Fruit fly (Drosophila melanogaster): ENCODE data around the gene bbx.

Gene bbx

dm6 chrX:21339476-21339931, 23.3 kb upstream of the bbx start, which contains the start of the genes tty and fliI (continued):
- TF ChIP-seq Eip74EF (GFP tag; optimal IDR thresholded peaks at IDR 0.05): peak in 1 of 2 experiments; percentile 51
- TF ChIP-seq knrl (GFP tag; IDR thresholded peaks at IDR 0.05; ENCODE audit: partially characterized antibody): peak; percentile 37; the same call in 1 of the 3 replicates
- TF ChIP-seq zf30C (GFP tag; optimal IDR thresholded peaks at IDR 0.05): no peak
- no peak for TF ChIP-seq CG11504 (tag; optimal IDR thresholded peaks at IDR 0.05)
- peak; percentile 92 for TF ChIP-seq CG3847 (GFP tag; IDR thresholded peaks at IDR 0.05)
- TF ChIP-seq Poxn (GFP tag; IDR thresholded peaks at IDR 0.05): 0 out of 2 replicates have a peak, but pooled peaks have one; percentile 42
- peak; percentile 53 for TF ChIP-seq CG43689 (GFP tag; IDR thresholded peaks at IDR 0.05)
- peak; percentile 67 for TF ChIP-seq gt (GFP tag; IDR thresholded peaks at IDR 0.05)
- no peak for TF ChIP-seq HLH4C (GFP tag; IDR thresholded peaks at IDR 0.05; ENCODE audit: partially characterized antibody)
- TF ChIP-seq CG5245 (GFP tag; optimal IDR thresholded peaks at IDR 0.05): peak; percentile 62
- TF ChIP-seq CG10274 (GFP tag; optimal IDR thresholded peaks at IDR 0.05): peak; percentile 26
- TF ChIP-seq unpg (GFP tag; optimal IDR thresholded peaks at IDR 0.05): peak; percentile 79
- TF ChIP-seq CG2202 (tag; optimal IDR thresholded peaks at IDR 0.05): peak; percentile 27
- no peak for TF ChIP-seq TFAM (GFP tag; optimal IDR thresholded peaks at IDR 0.05)
- TF ChIP-seq dan (GFP tag; IDR thresholded peaks at IDR 0.05): peak; percentile 52; the same call in 1 of the 2 replicates
- peak; percentile 41 for TF ChIP-seq twi (tag; optimal IDR thresholded peaks at IDR 0.05)
- peak; percentile 88 for TF ChIP-seq CG11695 (GFP tag; IDR thresholded peaks at IDR 0.05)
- TF ChIP-seq CG11247 (GFP tag; IDR thresholded peaks at IDR 0.05): peak; percentile 90
- TF ChIP-seq CG13894 (tag; optimal IDR thresholded peaks at IDR 0.05): peak; percentile 39
- peak; percentile 86 for TF ChIP-seq esg (GFP tag; conservative IDR thresholded peaks at IDR 0.05)
- TF ChIP-seq MTF-1 (GFP tag; optimal IDR thresholded peaks at IDR 0.05; ENCODE audit: borderline replicate concordance): no peak
- TF ChIP-seq otp (GFP tag; IDR thresholded peaks at IDR 0.05): peak; percentile 84
- peak; percentile 95 for TF ChIP-seq slbo (GFP tag; IDR thresholded peaks at IDR 0.05)
- peak; percentile 90 for TF ChIP-seq CG10267 (tag; optimal IDR thresholded peaks at IDR 0.05)
- peak; percentile 86; the same call in 2 of the 3 replicates for TF ChIP-seq CG11093 (GFP tag; IDR thresholded peaks at IDR 0.05)
- TF ChIP-seq CG17186 (GFP tag; optimal IDR thresholded peaks at IDR 0.05): peak; percentile 68
- TF ChIP-seq CG12769 (tag; optimal IDR thresholded peaks at IDR 0.05): peak; percentile 86
- no peak for TF ChIP-seq CG14965 (GFP tag; optimal IDR thresholded peaks at IDR 0.05; ENCODE audit: borderline replicate concordance)
- TF ChIP-seq B-H1 (GFP tag; IDR thresholded peaks at IDR 0.05): peak; percentile 84
- TF ChIP-seq CG4404 (GFP tag; IDR thresholded peaks at IDR 0.05): peak; percentile 83
- peak; percentile 73 for TF ChIP-seq Chrac-16 (GFP tag; optimal IDR thresholded peaks at IDR 0.05)
- no peak for TF ChIP-seq yki (optimal IDR thresholded peaks at IDR 0.05)
- TF ChIP-seq CG14441 (GFP tag; IDR thresholded peaks at IDR 0.05): peak; percentile 94
- TF ChIP-seq ato (GFP tag; IDR thresholded peaks at IDR 0.05; ENCODE audit: partially characterized antibody): no peak
- TF ChIP-seq CG14710 (tag; optimal IDR thresholded peaks at IDR 0.05): peak; percentile 77
- TF ChIP-seq Fer2 (tag; optimal IDR thresholded peaks at IDR 0.05): peak; percentile 1
- TF ChIP-seq Ravus (GFP tag; IDR thresholded peaks at IDR 0.05): peak; percentile 63
- TF ChIP-seq CG7928 (GFP tag; optimal IDR thresholded peaks at IDR 0.05): peak; percentile 46
- no peak for TF ChIP-seq exex (tag; optimal IDR thresholded peaks at IDR 0.05)
- TF ChIP-seq CG17328 (GFP tag; IDR thresholded peaks at IDR 0.05): peak; percentile 88
- peak; percentile 90 for TF ChIP-seq Rx (GFP tag; IDR thresholded peaks at IDR 0.05)
- TF ChIP-seq Nf-YC (tag; optimal IDR thresholded peaks at IDR 0.05): peak; percentile 22
- TF ChIP-seq PHDP (tag; optimal IDR thresholded peaks at IDR 0.05): peak; percentile 71
- TF ChIP-seq CG3163 (GFP tag; optimal IDR thresholded peaks at IDR 0.05): peak; percentile 52

Measured in whole organism, embryonic.